Fruit fly (Drosophila melanogaster): ENCODE data around the gene ssp3.

DNA sequence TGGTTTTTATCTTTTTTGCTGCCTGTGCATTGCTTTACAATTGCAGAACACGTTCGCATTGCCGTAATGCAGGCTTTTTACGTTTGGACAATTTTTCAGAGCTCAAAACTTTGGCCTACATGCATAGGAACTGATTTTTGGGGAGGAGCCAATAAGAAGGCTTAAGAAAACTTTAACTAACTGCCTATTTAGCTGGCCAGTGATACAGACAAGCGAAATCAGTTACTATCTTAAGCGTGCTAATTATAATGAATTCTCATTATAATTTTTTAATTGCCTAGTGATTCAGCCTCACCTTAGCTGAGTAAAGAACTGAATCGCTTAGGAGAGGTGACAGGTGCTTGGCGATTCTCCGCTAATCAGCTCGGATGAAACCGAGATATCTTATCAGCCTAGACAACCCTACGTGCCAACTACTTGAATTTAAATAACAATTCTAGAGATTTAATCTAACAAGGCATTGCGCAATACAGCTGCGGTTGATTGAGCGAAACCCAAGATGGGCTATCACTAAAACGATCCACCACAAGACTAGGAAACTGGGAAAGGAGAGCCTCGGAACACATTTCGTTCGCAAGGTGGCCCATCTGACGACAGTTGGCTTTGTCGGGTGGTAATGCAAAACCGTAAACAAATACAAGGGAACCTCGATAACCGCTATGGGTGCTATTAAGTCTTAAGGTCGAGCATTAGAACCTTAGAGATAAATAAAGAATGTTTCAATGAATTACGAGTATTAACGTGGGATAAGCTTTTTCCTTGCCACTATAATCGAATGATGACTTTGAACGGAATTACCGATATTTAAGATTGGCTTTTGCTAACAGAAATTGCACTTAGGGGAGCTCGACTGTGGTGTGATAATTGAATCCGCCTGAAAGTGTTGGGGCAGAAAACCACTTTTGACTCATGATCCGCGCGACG lies 41.7 kb upstream of the ssp3 start:
- TF ChIP-seq CG7101 (tag; optimal IDR thresholded peaks at IDR 0.05) (peak; percentile 56), kay (GFP tag; ENCODE audit: borderline replicate concordance) (peak; percentile 91), toe (GFP tag; optimal IDR thresholded peaks at IDR 0.05) (no peak), ovo (GFP tag; optimal IDR thresholded peaks at IDR 0.05) (no peak), tj (GFP tag; optimal IDR thresholded peaks at IDR 0.05) (peak; percentile 10)
